Worm (Caenorhabditis elegans) whole organism, young adult: ENCODE measurements around the gene cec-1.

ENCODE experiments used
- B0035.1 ChIP-seq: sonication (generic microtip); optimal IDR thresholded peaks from 2 replicates; lab custom pipeline; 2016; ENCODE audit warnings: missing genetic modification characterization, mild to moderate bottlenecking, missing compliant biosample characterization, missing genotype, missing genetic modification reagents
- B0261.1 ChIP-seq: sonication (generic microtip); optimal IDR thresholded peaks from 2 replicates; lab custom pipeline; 2016; ENCODE audit warnings: mild to moderate bottlenecking, missing genetic modification characterization, moderate library complexity, missing compliant biosample characterization
- B0336.3 ChIP-seq: fragments of 200-800 bp; sonication (Bioruptor generic); IDR thresholded peaks from 2 replicates; pipeline ENCODE4 v1.3.6; 2022; ENCODE audit warnings: missing genetic modification characterization, missing compliant biosample characterization
- C17E4.6 ChIP-seq: fragments of 200-800 bp; sonication (Bioruptor generic); IDR thresholded peaks from 2 replicates; pipeline ENCODE4 v1.3.6; 2022; ENCODE audit warnings: missing genetic modification reagents, missing genetic modification characterization, missing compliant biosample characterization
- D2030.7 ChIP-seq: fragments of 200-800 bp; sonication (Bioruptor generic); IDR thresholded peaks from 2 replicates; pipeline ENCODE4 v1.3.6; 2022; ENCODE audit warnings: missing genetic modification reagents, missing genetic modification characterization, missing compliant biosample characterization
- F23B12.7 ChIP-seq: sonication (generic microtip); optimal IDR thresholded peaks from 2 replicates; lab custom pipeline; 2017; ENCODE audit warnings: missing genetic modification characterization, mild to moderate bottlenecking, missing compliant biosample characterization, antibody characterized with exemption, moderate library complexity; ENCODE audit not compliant: insufficient read depth
- F39B2.1 ChIP-seq: fragments of 200-800 bp; sonication (Bioruptor generic); IDR thresholded peaks from 2 replicates; pipeline ENCODE4 v1.3.6; 2022; ENCODE audit warnings: missing genetic modification reagents, missing genetic modification characterization, missing compliant biosample characterization
- F55B11.4 ChIP-seq: sonication (generic microtip); optimal IDR thresholded peaks from 2 replicates; lab custom pipeline; 2016; ENCODE audit warnings: missing compliant biosample characterization, missing genetic modification characterization, borderline replicate concordance; ENCODE audit not compliant: insufficient read depth
- K12H6.12 ChIP-seq: fragments of 200-800 bp; sonication (Bioruptor generic); optimal IDR thresholded peaks from 2 replicates; lab custom pipeline; 2018; ENCODE audit warnings: mild to moderate bottlenecking, missing genetic modification characterization, missing compliant biosample characterization
- T07F8.4 ChIP-seq: sonication (generic microtip); optimal IDR thresholded peaks from 2 replicates; lab custom pipeline; 2016; ENCODE audit warnings: mild to moderate bottlenecking, missing genetic modification characterization, moderate library complexity, missing compliant biosample characterization
- T26A5.8 ChIP-seq: sonication (generic microtip); optimal IDR thresholded peaks from 2 replicates; lab custom pipeline; 2016; ENCODE audit warnings: missing genetic modification characterization, missing compliant biosample characterization
- Y79H2A.3 ChIP-seq: fragments of 200-800 bp; sonication (Bioruptor generic); conservative IDR thresholded peaks from 2 replicates; pipeline ENCODE4 v1.3.6; 2022; ENCODE audit warnings: missing genetic modification reagents, missing genetic modification characterization, missing compliant biosample characterization
- ama-1 ChIP-seq, 3 experiments: fragments of 150-350 bp in 1 of 3; sonication (generic microtip) in 2 of 3; optimal IDR thresholded peaks; 2 replicates each; lab custom pipeline; 2014 to 2018; ENCODE audit warnings: missing biosample characterization in 2 of 3, missing genetic modification characterization in 2 of 3, missing genetic modification reagents in 2 of 3
- aptf-3 ChIP-seq: fragments of 200-800 bp; sonication (Bioruptor generic); IDR thresholded peaks from 2 replicates; pipeline ENCODE4 v1.3.6; 2022; ENCODE audit warnings: missing genetic modification characterization, missing compliant biosample characterization
- athp-1 ChIP-seq: sonication (generic microtip); optimal IDR thresholded peaks from 2 replicates; lab custom pipeline; 2017; ENCODE audit warnings: mild to moderate bottlenecking, missing genetic modification characterization, missing compliant biosample characterization
- attf-6 ChIP-seq: fragments of 200-800 bp; sonication (Bioruptor generic); IDR thresholded peaks from 2 replicates; pipeline ENCODE4 v1.3.6; 2022; ENCODE audit warnings: missing genetic modification reagents, missing genetic modification characterization, missing compliant biosample characterization
- efl-1 ChIP-seq: fragments of 150-350 bp; optimal IDR thresholded peaks from 2 replicates; lab custom pipeline; 2014; ENCODE audit warnings: missing biosample characterization, missing genetic modification reagents, missing genetic modification characterization
- fkh-3 ChIP-seq: sonication (generic microtip); optimal IDR thresholded peaks from 2 replicates; lab custom pipeline; 2016; ENCODE audit warnings: mild to moderate bottlenecking, missing genetic modification characterization, missing compliant biosample characterization
- hmg-1.2 ChIP-seq: fragments of 200-800 bp; sonication (Bioruptor generic); IDR thresholded peaks from 2 replicates; pipeline ENCODE4 v1.3.6; 2022; ENCODE audit warnings: missing genetic modification reagents, missing genetic modification characterization, missing compliant biosample characterization
- hrde-1 ChIP-seq: sonication (generic microtip); optimal IDR thresholded peaks from 2 replicates; lab custom pipeline; 2016; ENCODE audit warnings: missing genetic modification characterization, mild to moderate bottlenecking, missing compliant biosample characterization, moderate library complexity, missing genotype, missing genetic modification reagents, borderline replicate concordance
- hsf-1 ChIP-seq: fragments of 200-800 bp; sonication (Bioruptor generic); IDR thresholded peaks from 2 replicates; pipeline ENCODE4 v1.3.6; 2022; ENCODE audit warnings: missing genetic modification reagents, missing genetic modification characterization, missing compliant biosample characterization
- lin-26 ChIP-seq: fragments of 200-800 bp; sonication (Bioruptor generic); IDR thresholded peaks from 2 replicates; pipeline ENCODE4 v1.3.6; 2022; ENCODE audit warnings: missing genetic modification reagents, missing genetic modification characterization, missing compliant biosample characterization
- madf-10 ChIP-seq: sonication (generic microtip); optimal IDR thresholded peaks from 2 replicates; lab custom pipeline; 2016; ENCODE audit warnings: mild to moderate bottlenecking, missing genetic modification characterization, missing compliant biosample characterization
- madf-6 ChIP-seq: fragments of 200-800 bp; sonication (Bioruptor generic); IDR thresholded peaks from 2 replicates; pipeline ENCODE4 v1.3.6; 2022; ENCODE audit warnings: missing genetic modification reagents, missing genetic modification characterization, missing compliant biosample characterization
- madf-8 ChIP-seq: fragments of 200-800 bp; sonication (Bioruptor generic); conservative IDR thresholded peaks from 2 replicates; pipeline ENCODE4 v1.3.6; 2022; ENCODE audit warnings: missing genetic modification reagents, missing genetic modification characterization, missing compliant biosample characterization
- mcd-1 ChIP-seq: fragments of 200-800 bp; sonication (Bioruptor generic); IDR thresholded peaks from 2 replicates; pipeline ENCODE4 v1.3.6; 2022; ENCODE audit warnings: missing genetic modification reagents, missing genetic modification characterization, missing compliant biosample characterization
- mel-28 ChIP-seq: sonication (generic microtip); optimal IDR thresholded peaks from 2 replicates; lab custom pipeline; 2016; ENCODE audit warnings: borderline replicate concordance, mild to moderate bottlenecking, missing genetic modification characterization, missing compliant biosample characterization
- nfya-1 ChIP-seq: sonication (generic microtip); optimal IDR thresholded peaks from 2 replicates; lab custom pipeline; 2017; ENCODE audit warnings: antibody characterized with exemption, missing compliant biosample characterization, missing genetic modification characterization, borderline replicate concordance; ENCODE audit not compliant: insufficient read depth
- nfya-2 ChIP-seq: fragments of 200-800 bp; sonication (Bioruptor generic); IDR thresholded peaks from 2 replicates; pipeline ENCODE4 v1.3.6; 2022; ENCODE audit warnings: missing genetic modification reagents, missing genetic modification characterization, missing compliant biosample characterization
- nhr-80 ChIP-seq: sonication (generic microtip); optimal IDR thresholded peaks from 2 replicates; lab custom pipeline; 2016; ENCODE audit warnings: missing genetic modification characterization, missing compliant biosample characterization
- repo-1 ChIP-seq: sonication (generic microtip); optimal IDR thresholded peaks from 2 replicates; lab custom pipeline; 2017; ENCODE audit warnings: mild to moderate bottlenecking, missing genetic modification characterization, missing compliant biosample characterization
- snpc-1.3 ChIP-seq: sonication (generic microtip); optimal IDR thresholded peaks from 2 replicates; lab custom pipeline; 2017; ENCODE audit warnings: missing genetic modification characterization, mild to moderate bottlenecking, missing compliant biosample characterization, antibody characterized with exemption, moderate library complexity, missing genotype, missing genetic modification reagents; ENCODE audit not compliant: insufficient read depth
- snpc-3.4 ChIP-seq: sonication (generic microtip); optimal IDR thresholded peaks from 2 replicates; lab custom pipeline; 2017; ENCODE audit warnings: missing genetic modification characterization, mild to moderate bottlenecking, missing compliant biosample characterization, antibody characterized with exemption, moderate library complexity, missing genotype, missing genetic modification reagents
- snpc-4 ChIP-seq, 5 experiments: fragments of 150-350 bp in 1 of 5; sonication (generic microtip) in 4 of 5; optimal IDR thresholded peaks; 2 replicates each; lab custom pipeline; 2014 to 2018; ENCODE audit warnings: missing genetic modification characterization in 5 of 5, missing biosample characterization in 3 of 5, antibody characterized with exemption in 2 of 5, mild to moderate bottlenecking in 2 of 5, missing compliant biosample characterization in 2 of 5, missing genotype in 2 of 5, moderate library complexity in 2 of 5, missing genetic modification reagents in 1 of 5
- somi-1 ChIP-seq: fragments of 200-800 bp; sonication (Bioruptor generic); optimal IDR thresholded peaks from 2 replicates; lab custom pipeline; 2018; ENCODE audit warnings: mild to moderate bottlenecking, missing genetic modification characterization, missing compliant biosample characterization
- sptf-2 ChIP-seq: fragments of 200-800 bp; sonication (Bioruptor generic); optimal IDR thresholded peaks from 2 replicates; lab custom pipeline; 2018; ENCODE audit warnings: mild to moderate bottlenecking, missing genetic modification characterization, missing compliant biosample characterization
- tbp1 ChIP-seq: fragments of 200-800 bp; sonication (Bioruptor generic); optimal IDR thresholded peaks from 2 replicates; lab custom pipeline; 2018; ENCODE audit warnings: mild to moderate bottlenecking, missing genetic modification characterization, missing compliant biosample characterization
- tlf-1 ChIP-seq: fragments of 200-800 bp; sonication (Bioruptor generic); optimal IDR thresholded peaks from 2 replicates; lab custom pipeline; 2018; ENCODE audit warnings: mild to moderate bottlenecking, missing genetic modification characterization, missing compliant biosample characterization

The cec-1 gene

ce11 chrIII:8449160-8449807 is 23.2 kb downstream of the cec-1 start, which contains the start of gene mrpl-32 (continued):
- TF ChIP-seq snpc-3.4 (tag; lab: Kevin White, UChicago) (no peak), somi-1 (GFP tag; lab: Kevin White, UChicago) (no peak), sptf-2 (GFP tag; lab: Kevin White, UChicago) (no peak), snpc-4 (GFP tag; optimal IDR thresholded peaks at IDR 0.05; lab: Kevin White, UChicago) (peak; percentile 46), snpc-4 (tag; optimal IDR thresholded peaks at IDR 0.05; lab: Kevin White, UChicago) (peak in 2 of 4 experiments; percentile 21 to 64), athp-1 (peak; percentile 66), ama-1 (optimal IDR thresholded peaks at IDR 0.05; lab: Kevin White, UChicago) (peak; percentile 30), ama-1 (GFP tag; optimal IDR thresholded peaks at IDR 0.05; lab: Kevin White, UChicago) (peak; percentile 2 to 54), lin-26 (no peak)

ce11 chrIII:8450494-8450893 is 24.4 kb downstream of the cec-1 start:
- no peak for TF ChIP-seq nfya-1 (tag; lab: Kevin White, UChicago)
- peak; percentile 21; the same call in 1 of the 2 replicates for TF ChIP-seq madf-6 (GFP tag; lab: Robert Waterston, UW)
- no peak for TF ChIP-seq D2030.7
- TF ChIP-seq hsf-1 (GFP tag; lab: Robert Waterston, UW), result peak; percentile 52; the same call in 1 of the 2 replicates
- no peak for TF ChIP-seq tlf-1 (GFP tag; lab: Kevin White, UChicago)
- TF ChIP-seq repo-1 (tag; lab: Kevin White, UChicago), result peak; percentile 39
- no peak for TF ChIP-seq nfya-2 (GFP tag; lab: Robert Waterston, UW)
- no peak for TF ChIP-seq mcd-1 (GFP tag; lab: Robert Waterston, UW)
- peak; percentile 28; the same call in 1 of the 2 replicates for TF ChIP-seq attf-6 (GFP tag; lab: Robert Waterston, UW)
- no peak for TF ChIP-seq efl-1 (GFP tag; lab: Kevin White, UChicago)
- TF ChIP-seq T26A5.8, result no peak
- TF ChIP-seq fkh-3, result no peak
- no peak for TF ChIP-seq snpc-1.3 (tag; lab: Kevin White, UChicago)
- no peak for TF ChIP-seq mel-28
- no peak for TF ChIP-seq F39B2.1
- peak; percentile 39 for TF ChIP-seq hrde-1 (tag; lab: Kevin White, UChicago)

ce11 chrIII:8451181-8451580 is 25.0 kb downstream of the cec-1 start:
- TF ChIP-seq hmg-1.2 (GFP tag; lab: Robert Waterston, UW) (peak; percentile 54; the same call in 1 of the 2 replicates), snpc-3.4 (tag; lab: Kevin White, UChicago) (no peak)

- TF ChIP-seq B0261.1 (tag; lab: Kevin White, UChicago) (no peak), madf-10 (tag; lab: Kevin White, UChicago) (no peak), F23B12.7 (tag; lab: Kevin White, UChicago) (no peak), T07F8.4 (tag; lab: Kevin White, UChicago) (no peak), K12H6.12 (tag; lab: Kevin White, UChicago) (no peak)
- TF ChIP-seq, all 124 proteins: peak for 0
Measured at ce11 chrIII:8457605-8458004, 31.5 kb downstream of the cec-1 start.

DNA sequence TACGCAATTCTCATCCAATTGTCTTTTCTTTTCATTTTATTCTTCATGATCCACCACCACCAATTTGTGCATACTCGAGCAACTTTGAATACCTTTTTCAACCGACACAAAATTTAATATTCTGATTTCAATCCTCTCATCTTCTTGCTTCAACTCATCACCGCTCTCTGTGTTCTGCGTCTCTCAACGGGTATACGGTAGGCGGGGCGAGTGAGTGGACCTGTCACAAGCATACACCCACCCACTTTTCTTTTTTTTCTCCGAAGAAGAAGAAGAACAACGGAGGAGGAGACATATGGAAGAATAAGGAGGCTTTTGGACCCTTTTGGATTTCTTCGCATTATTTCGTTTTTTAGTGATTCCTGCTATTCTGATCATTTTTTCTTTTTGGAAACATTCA is 35.3 kb downstream of the cec-1 start:
- TF ChIP-seq aptf-3 (no peak), Y79H2A.3 (no peak), nhr-80 (tag; lab: Kevin White, UChicago) (no peak), B0035.1 (no peak), ama-1 (optimal IDR thresholded peaks at IDR 0.05; lab: Kevin White, UChicago) (no peak), ama-1 (GFP tag; optimal IDR thresholded peaks at IDR 0.05; lab: Kevin White, UChicago) (no peak), B0336.3 (no peak), nfya-2 (GFP tag; lab: Robert Waterston, UW) (no peak), mcd-1 (GFP tag; lab: Robert Waterston, UW) (no peak), F55B11.4 (tag; lab: Kevin White, UChicago) (no peak), repo-1 (tag; lab: Kevin White, UChicago) (no peak), tbp1 (GFP tag; lab: Kevin White, UChicago) (no peak), madf-8 (GFP tag; lab: Robert Waterston, UW) (no peak), C17E4.6 (GFP tag; lab: Robert Waterston, UW) (no peak)
- TF ChIP-seq, all 124 proteins: peak for 0
